Worm (Caenorhabditis elegans): ENCODE measurements around the gene Y56A3A.31.

ce11 chrIII:11935032-11935947 is 39.0 kb upstream of the Y56A3A.31 start:
- TF ChIP-seq ama-1 (optimal IDR thresholded peaks at IDR 0.05) (no peak), aly-1 (tag; optimal IDR thresholded peaks at IDR 0.05) (peak; percentile 12), tbx-11 (GFP tag; IDR thresholded peaks at IDR 0.05) (no peak), flt-1 (GFP tag; IDR thresholded peaks at IDR 0.05) (no peak), hmg-4 (GFP tag; optimal IDR thresholded peaks at IDR 0.05) (no peak), pes-1 (GFP tag; IDR thresholded peaks at IDR 0.05) (no peak), F13C5.2 (tag; optimal IDR thresholded peaks at IDR 0.05) (no peak)

Measured in whole organism, early embryonic.